Worm (Caenorhabditis elegans) whole organism, midembryonic: Measurements from ENCODE around the gene ccm-3.

Source experiments
- T22C8.4 ChIP-seq: fragments of 200-800 bp; sonication (Bioruptor generic); IDR thresholded peaks from 2 replicates; pipeline ENCODE4 v1.3.6; 2022; ENCODE audit warnings: missing genetic modification characterization, missing compliant biosample characterization
- cog-1 ChIP-seq: sonication (generic microtip); optimal IDR thresholded peaks from 2 replicates; lab custom pipeline; 2016; ENCODE audit warnings: missing genetic modification characterization, missing compliant biosample characterization
- flt-1 ChIP-seq: fragments of 200-800 bp; sonication (Bioruptor generic); IDR thresholded peaks from 2 replicates; pipeline ENCODE4 v1.3.6; 2022; ENCODE audit warnings: missing genetic modification characterization, missing compliant biosample characterization
- klf-2 ChIP-seq: fragments of 200-800 bp; sonication (Bioruptor generic); conservative IDR thresholded peaks from 2 replicates; pipeline ENCODE4 v1.3.6; 2022; ENCODE audit warnings: missing genetic modification reagents, missing genetic modification characterization, missing compliant biosample characterization
- ref-1 ChIP-seq: fragments of 200-800 bp; sonication (Bioruptor generic); conservative IDR thresholded peaks from 2 replicates; pipeline ENCODE4 v1.3.6; 2022; ENCODE audit warnings: missing genetic modification reagents, missing genetic modification characterization, missing compliant biosample characterization
- ztf-23 ChIP-seq: fragments of 200-800 bp; sonication (Bioruptor generic); IDR thresholded peaks from 2 replicates; pipeline ENCODE4 v1.3.6; 2022; ENCODE audit warnings: missing genetic modification reagents, missing genetic modification characterization, missing compliant biosample characterization

DNA sequence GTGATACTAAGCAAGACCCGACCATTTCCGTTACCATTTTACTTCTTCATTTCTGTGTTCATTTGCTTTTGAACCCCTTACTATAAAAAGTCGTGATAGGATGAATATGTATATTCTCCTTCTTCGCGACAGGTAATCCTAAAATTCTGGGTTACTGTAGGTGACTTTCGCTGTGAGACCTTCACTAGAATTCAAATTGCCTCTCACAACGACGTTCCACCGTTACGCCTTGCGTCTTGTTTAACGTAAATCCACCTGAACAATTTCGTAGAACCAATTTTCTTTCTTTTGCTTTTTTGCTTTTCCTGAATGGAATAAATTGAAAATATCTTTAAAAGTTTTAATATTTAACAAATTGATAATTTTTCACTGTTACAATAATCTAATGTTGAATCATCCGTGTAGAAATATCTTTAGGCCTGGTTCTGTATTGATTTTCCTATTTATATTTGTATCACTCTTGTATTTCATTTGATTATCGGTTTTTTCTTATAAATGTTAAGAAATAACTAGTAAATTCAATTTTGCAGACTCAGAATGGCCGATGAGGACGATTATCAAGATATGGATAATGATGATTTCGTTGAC is 28.1 kb downstream of the ccm-3 start, which contains the start of gene rpb-6:
- no peak for TF ChIP-seq cog-1 (tag; lab: Kevin White, UChicago)
- no peak for TF ChIP-seq klf-2 (GFP tag; lab: Robert Waterston, UW)
- no peak for TF ChIP-seq ref-1 (GFP tag; lab: Robert Waterston, UW)
- no peak for TF ChIP-seq ztf-23
- no peak for TF ChIP-seq flt-1
- TF ChIP-seq T22C8.4 (GFP tag; lab: Robert Waterston, UW), result no peak
